Worm (Caenorhabditis elegans) whole organism, L1 larva: Measurements from ENCODE around the gene srw-7.

Experiments used
- mdl-1 ChIP-seq, 2 experiments: fragments of 150-350 bp; optimal IDR thresholded peaks; 2 replicates each; lab custom pipeline; 2014 to 2017; ENCODE audit warnings: missing biosample characterization in 2 of 2, missing genetic modification characterization in 2 of 2, inconsistent platforms in 1 of 2
- vab-15 ChIP-seq: sonication (generic microtip); optimal IDR thresholded peaks from 2 replicates; lab custom pipeline; 2017; ENCODE audit warnings: missing genotype, mild to moderate bottlenecking, missing genetic modification characterization, missing compliant biosample characterization

ce11 chrV:3825190-3825589 is 19.1 kb downstream of the srw-7 start:
- TF ChIP-seq mdl-1 (tag; optimal IDR thresholded peaks at IDR 0.05; lab: Kevin White, UChicago) (no peak), vab-15 (tag; lab: Kevin White, UChicago) (no peak)
